Worm (Caenorhabditis elegans) whole organism, L1 larva: ENCODE results near the gene Y77E11A.12.
A peak's percentile ranks its signal among the peaks of the same experiment; 100 is the strongest.

Source experiments
- C04F5.9 ChIP-seq: sonication (generic microtip); optimal IDR thresholded peaks from 2 replicates; lab custom pipeline; 2016; ENCODE audit warnings: missing genetic modification characterization, missing compliant biosample characterization
- C34B4.2 ChIP-seq: sonication (generic microtip); optimal IDR thresholded peaks from 2 replicates; lab custom pipeline; 2017; ENCODE audit warnings: mild to moderate bottlenecking, missing genetic modification characterization, missing compliant biosample characterization
- F16B12.6 ChIP-seq: fragments of 150-350 bp; optimal IDR thresholded peaks from 2 replicates; lab custom pipeline; 2014; ENCODE audit warnings: missing biosample characterization, missing genetic modification characterization
- aly-2 ChIP-seq: fragments of 150-350 bp; optimal IDR thresholded peaks from 2 replicates; lab custom pipeline; 2014; ENCODE audit warnings: missing biosample characterization, missing genetic modification characterization
- blmp-1 ChIP-seq: fragments of 150-350 bp; optimal IDR thresholded peaks from 2 replicates; lab custom pipeline; 2014; ENCODE audit warnings: missing biosample characterization, missing genetic modification characterization
- ceh-63 ChIP-seq: fragments of 200-800 bp; sonication (Bioruptor generic); optimal IDR thresholded peaks from 2 replicates; lab custom pipeline; 2018; ENCODE audit warnings: mild to moderate bottlenecking, missing genetic modification characterization, missing compliant biosample characterization
- ceh-82 ChIP-seq, 3 experiments: fragments of 150-350 bp in 1 of 3; sonication (generic microtip) in 2 of 3; optimal IDR thresholded peaks; 2 replicates each; lab custom pipeline; 2014 to 2017; ENCODE audit warnings: missing biosample characterization in 3 of 3, missing genetic modification characterization in 3 of 3
- dsc-1 ChIP-seq: sonication (generic microtip); optimal IDR thresholded peaks from 2 replicates; lab custom pipeline; 2016; ENCODE audit warnings: mild to moderate bottlenecking, missing genetic modification characterization, missing compliant biosample characterization
- efl-1 ChIP-seq, 4 experiments: fragments of 150-350 bp; optimal IDR thresholded peaks in 3 of 4; peaks in 1 of 4; 1 replicate in 1 of 4; 2 replicates in 3 of 4; lab custom pipeline; 2014; ENCODE audit warnings: missing biosample characterization in 2 of 4, missing genetic modification characterization in 2 of 4, missing genetic modification reagents in 2 of 4
- elt-2 ChIP-seq: sonication (generic microtip); optimal IDR thresholded peaks from 2 replicates; lab custom pipeline; 2016; ENCODE audit warnings: missing genetic modification characterization, mild to moderate bottlenecking, inconsistent platforms, missing compliant biosample characterization, missing genetic modification reagents
- elt-3 ChIP-seq, 6 experiments: fragments of 150-350 bp in 1 of 6; sonication (generic microtip); optimal IDR thresholded peaks; 2 replicates each; lab custom pipeline; 2017 to 2018; ENCODE audit warnings: missing biosample characterization in 6 of 6, missing genetic modification characterization in 6 of 6, inconsistent platforms in 1 of 6
- ets-5 ChIP-seq: fragments of 200-800 bp; sonication (Bioruptor generic); IDR thresholded peaks from 2 replicates; pipeline ENCODE4 v1.3.6; 2022; ENCODE audit warnings: missing genetic modification characterization, missing compliant biosample characterization
- fkh-10 ChIP-seq: sonication (generic microtip); optimal IDR thresholded peaks from 2 replicates; lab custom pipeline; 2017; ENCODE audit warnings: missing biosample characterization, missing genetic modification reagents, missing genetic modification characterization
- fkh-4 ChIP-seq: sonication (generic microtip); optimal IDR thresholded peaks from 2 replicates; lab custom pipeline; 2016; ENCODE audit warnings: missing compliant biosample characterization, missing genetic modification characterization, borderline replicate concordance
- fkh-8 ChIP-seq: sonication (generic microtip); optimal IDR thresholded peaks from 2 replicates; lab custom pipeline; 2016; ENCODE audit warnings: mild to moderate bottlenecking, missing genetic modification characterization, missing compliant biosample characterization
- grh-1 ChIP-seq: fragments of 200-800 bp; sonication (Bioruptor generic); IDR thresholded peaks from 2 replicates; pipeline ENCODE4 v1.3.6; 2022; ENCODE audit warnings: missing genetic modification reagents, missing genetic modification characterization, missing compliant biosample characterization
- hlh-17 ChIP-seq: fragments of 200-800 bp; sonication (Bioruptor generic); optimal IDR thresholded peaks from 2 replicates; lab custom pipeline; 2018; ENCODE audit warnings: missing genetic modification characterization, mild to moderate bottlenecking, missing compliant biosample characterization, moderate library complexity, borderline replicate concordance
- hpl-2 ChIP-seq: fragments of 150-350 bp; optimal IDR thresholded peaks from 2 replicates; lab custom pipeline; 2014; ENCODE audit warnings: missing biosample characterization, missing genetic modification reagents, missing genetic modification characterization
- isw-1 ChIP-seq: fragments of 200-800 bp; sonication (Bioruptor generic); IDR thresholded peaks from 2 replicates; pipeline ENCODE4 v1.3.6; 2022; ENCODE audit warnings: missing genetic modification characterization, missing compliant biosample characterization
- jun-1 ChIP-seq: fragments of 150-350 bp; optimal IDR thresholded peaks from 2 replicates; lab custom pipeline; 2014; ENCODE audit warnings: missing biosample characterization, missing genetic modification reagents, missing genetic modification characterization
- lin-13 ChIP-seq: fragments of 150-350 bp; optimal IDR thresholded peaks from 2 replicates; lab custom pipeline; 2014; ENCODE audit warnings: missing biosample characterization, missing genetic modification reagents, missing genetic modification characterization
- lin-14 ChIP-seq: fragments of 200-800 bp; sonication (Bioruptor generic); optimal IDR thresholded peaks from 2 replicates; lab custom pipeline; 2018; ENCODE audit warnings: mild to moderate bottlenecking, missing genetic modification characterization, moderate library complexity, missing compliant biosample characterization
- lin-39 ChIP-seq: fragments of 150-350 bp; optimal IDR thresholded peaks from 2 replicates; lab custom pipeline; 2014; ENCODE audit warnings: missing biosample characterization, missing genetic modification reagents, missing genetic modification characterization
- lir-3 ChIP-seq: sonication (generic microtip); optimal IDR thresholded peaks from 2 replicates; lab custom pipeline; 2016; ENCODE audit warnings: mild to moderate bottlenecking, missing genetic modification characterization, moderate library complexity, missing compliant biosample characterization; ENCODE audit not compliant: poor library complexity
- mab-9 ChIP-seq: fragments of 200-800 bp; sonication (Bioruptor generic); IDR thresholded peaks from 2 replicates; pipeline ENCODE4 v1.3.6; 2022; ENCODE audit warnings: missing genetic modification reagents, missing genetic modification characterization, missing compliant biosample characterization
- mep-1 ChIP-seq: fragments of 150-350 bp; optimal IDR thresholded peaks from 2 replicates; lab custom pipeline; 2014; ENCODE audit warnings: missing biosample characterization, missing genetic modification characterization
- nhr-19 ChIP-seq: fragments of 200-800 bp; sonication (Bioruptor generic); conservative IDR thresholded peaks from 2 replicates; pipeline ENCODE4 v1.3.6; 2022; ENCODE audit warnings: missing genetic modification characterization, missing compliant biosample characterization
- nhr-20 ChIP-seq: sonication (generic microtip); optimal IDR thresholded peaks from 2 replicates; lab custom pipeline; 2016; ENCODE audit warnings: mild to moderate bottlenecking, missing genetic modification characterization, missing compliant biosample characterization
- nhr-47 ChIP-seq: sonication (generic microtip); optimal IDR thresholded peaks from 2 replicates; lab custom pipeline; 2016; ENCODE audit warnings: mild to moderate bottlenecking, missing genetic modification characterization, moderate library complexity, missing compliant biosample characterization
- nhr-71 ChIP-seq: sonication (generic microtip); optimal IDR thresholded peaks from 2 replicates; lab custom pipeline; 2016; ENCODE audit warnings: mild to moderate bottlenecking, missing genetic modification characterization, moderate library complexity, missing compliant biosample characterization
- pag-3 ChIP-seq: sonication (generic microtip); optimal IDR thresholded peaks from 2 replicates; lab custom pipeline; 2017; ENCODE audit warnings: missing genetic modification characterization, mild to moderate bottlenecking, missing compliant biosample characterization, antibody characterized with exemption, borderline replicate concordance; ENCODE audit not compliant: insufficient read depth
- rnt-1 ChIP-seq: sonication (generic microtip); optimal IDR thresholded peaks from 2 replicates; lab custom pipeline; 2016; ENCODE audit warnings: mild to moderate bottlenecking, missing genetic modification characterization, moderate library complexity, missing compliant biosample characterization
- snu-23 ChIP-seq: sonication (generic microtip); optimal IDR thresholded peaks from 2 replicates; lab custom pipeline; 2016; ENCODE audit warnings: missing genetic modification characterization, missing compliant biosample characterization
- sox-4 ChIP-seq: sonication (generic microtip); optimal IDR thresholded peaks from 2 replicates; lab custom pipeline; 2016; ENCODE audit warnings: missing genetic modification characterization, missing compliant biosample characterization
- sptf-1 ChIP-seq: fragments of 150-350 bp; optimal IDR thresholded peaks from 2 replicates; lab custom pipeline; 2014; ENCODE audit warnings: missing biosample characterization, missing genetic modification characterization
- swsn-7 ChIP-seq: sonication (generic microtip); optimal IDR thresholded peaks from 2 replicates; lab custom pipeline; 2016; ENCODE audit warnings: missing genetic modification characterization, missing compliant biosample characterization
- tlp-1 ChIP-seq: fragments of 150-350 bp; optimal IDR thresholded peaks from 2 replicates; lab custom pipeline; 2014; ENCODE audit warnings: missing biosample characterization, missing genetic modification characterization
- unc-30 ChIP-seq: sonication (generic microtip); optimal IDR thresholded peaks from 2 replicates; lab custom pipeline; 2017; ENCODE audit warnings: missing biosample characterization, missing genetic modification characterization
- unc-62 ChIP-seq: fragments of 150-350 bp; optimal IDR thresholded peaks from 2 replicates; lab custom pipeline; 2014; ENCODE audit warnings: missing biosample characterization, missing genetic modification reagents, missing genetic modification characterization
- unc-98 ChIP-seq: fragments of 200-800 bp; sonication (Bioruptor generic); IDR thresholded peaks from 2 replicates; pipeline ENCODE4 v1.3.6; 2022; ENCODE audit warnings: missing genetic modification characterization, missing compliant biosample characterization
- xbp-1 ChIP-seq: sonication (generic microtip); optimal IDR thresholded peaks from 2 replicates; lab custom pipeline; 2016; ENCODE audit warnings: missing genetic modification characterization, missing compliant biosample characterization
- zip-4 ChIP-seq: fragments of 200-800 bp; sonication (Bioruptor generic); optimal IDR thresholded peaks from 2 replicates; lab custom pipeline; 2018; ENCODE audit warnings: mild to moderate bottlenecking, missing genetic modification characterization, moderate library complexity, missing compliant biosample characterization
- ztf-11 ChIP-seq, 2 experiments: sonication (generic microtip); optimal IDR thresholded peaks; 2 replicates each; lab custom pipeline; 2016 to 2017; ENCODE audit warnings: missing genetic modification characterization in 2 of 2, missing biosample characterization in 1 of 2, missing compliant biosample characterization in 1 of 2
- ztf-4 ChIP-seq: fragments of 150-350 bp; optimal IDR thresholded peaks from 2 replicates; lab custom pipeline; 2014; ENCODE audit warnings: missing biosample characterization, missing genetic modification characterization

The Y77E11A.12 gene

ce11 chrIV:1496017-1496678 lies 21.2 kb upstream of the Y77E11A.12 start, which contains the start of gene npp-20 (continued):
- TF ChIP-seq sox-4 (tag; lab: Kevin White, UChicago) (no peak), sptf-1 (tag; lab: Kevin White, UChicago) (no peak), nhr-71 (tag; lab: Kevin White, UChicago) (peak; percentile 75), nhr-19 (GFP tag; lab: Robert Waterston, UW) (peak; percentile 54), isw-1 (no peak), elt-2 (no peak), ztf-11 (tag; optimal IDR thresholded peaks at IDR 0.05; lab: Kevin White, UChicago) (no peak), fkh-8 (tag; lab: Kevin White, UChicago) (no peak), blmp-1 (peak; percentile 38), grh-1 (GFP tag; lab: Robert Waterston, UW) (peak; percentile 66), aly-2 (tag; lab: Kevin White, UChicago) (peak; percentile 12), nhr-20 (tag; lab: Kevin White, UChicago) (peak; percentile 56), zip-4 (GFP tag; lab: Kevin White, UChicago) (peak; percentile 19), F16B12.6 (tag; lab: Kevin White, UChicago) (peak; percentile 48), lin-13 (GFP tag; lab: Kevin White, UChicago) (peak; percentile 55), efl-1 (optimal IDR thresholded peaks at IDR 0.05; lab: Kevin White, UChicago) (peak; percentile 70 to 77), efl-1 (GFP tag; optimal IDR thresholded peaks at IDR 0.05 in 1 of 2; lab: Kevin White, UChicago) (peak; percentile 78 to 97), pag-3 (tag; lab: Kevin White, UChicago) (no peak), unc-62 (GFP tag; lab: Kevin White, UChicago) (no peak), snu-23 (GFP tag; lab: Kevin White, UChicago) (peak; percentile 72), C04F5.9 (tag; lab: Kevin White, UChicago) (no peak), hpl-2 (peak; percentile 39), C34B4.2 (tag; lab: Kevin White, UChicago) (no peak), fkh-10 (GFP tag; lab: Kevin White, UChicago) (no peak), ceh-63 (GFP tag; lab: Kevin White, UChicago) (no peak), mab-9 (no peak), lin-39 (peak; percentile 84), rnt-1 (tag; lab: Kevin White, UChicago) (no peak), mep-1 (tag; lab: Kevin White, UChicago) (peak; percentile 84), xbp-1 (tag; lab: Kevin White, UChicago) (peak; percentile 67), dsc-1 (peak; percentile 65), elt-3 (tag; optimal IDR thresholded peaks at IDR 0.05; lab: Kevin White, UChicago) (peak in 1 of 6 experiments; percentile 6)
- TF ChIP-seq, all 84 proteins: peak for 35

- TF ChIP-seq rnt-1 (tag; lab: Kevin White, UChicago), result no peak
- peak; percentile 57 for TF ChIP-seq nhr-71 (tag; lab: Kevin White, UChicago)
- no peak for TF ChIP-seq hlh-17 (GFP tag; lab: Kevin White, UChicago)
- no peak for TF ChIP-seq ets-5 (GFP tag; lab: Robert Waterston, UW)
- peak; percentile 37 for TF ChIP-seq nhr-47
- TF ChIP-seq lin-14 (GFP tag; lab: Kevin White, UChicago), result peak; percentile 61
- no peak for TF ChIP-seq unc-30 (tag; lab: Kevin White, UChicago)
- no peak for TF ChIP-seq ceh-82 (tag; optimal IDR thresholded peaks at IDR 0.05; lab: Kevin White, UChicago)
- TF ChIP-seq fkh-4 (tag; lab: Kevin White, UChicago), result no peak
- TF ChIP-seq isw-1, result no peak
- TF ChIP-seq jun-1 (tag; lab: Kevin White, UChicago), result no peak
- TF ChIP-seq ztf-4 (tag; lab: Kevin White, UChicago), result no peak
- no peak for TF ChIP-seq pag-3 (tag; lab: Kevin White, UChicago)
- no peak for TF ChIP-seq unc-98 (GFP tag; lab: Robert Waterston, UW)
- no peak for TF ChIP-seq swsn-7 (tag; lab: Kevin White, UChicago)
- TF ChIP-seq tlp-1, result no peak
- TF ChIP-seq ztf-11 (tag; optimal IDR thresholded peaks at IDR 0.05; lab: Kevin White, UChicago), result no peak
- no peak for TF ChIP-seq C34B4.2 (tag; lab: Kevin White, UChicago)
- TF ChIP-seq fkh-8 (tag; lab: Kevin White, UChicago), result peak; percentile 17
- no peak for TF ChIP-seq lir-3
These were observed 10.1 kb upstream of the Y77E11A.12 start, which contains the start of gene Y77E11A.16 for ce11 chrIV:1484968-1485474. Gene Y77E11A.16 (plus strand): TSS chrIV:1485424.
